Worm (Caenorhabditis elegans) whole organism, late embryonic: ENCODE results near the gene srbc-16.

Experiments
- ceh-18 ChIP-seq: sonication (generic microtip); optimal IDR thresholded peaks from 2 replicates; lab custom pipeline; 2016; ENCODE audit warnings: missing genetic modification characterization, missing compliant biosample characterization
- che-1 ChIP-seq: sonication (generic microtip); optimal IDR thresholded peaks from 2 replicates; lab custom pipeline; 2016; ENCODE audit warnings: mild to moderate bottlenecking, missing genetic modification characterization, missing compliant biosample characterization
- elt-2 ChIP-seq: sonication (generic microtip); optimal IDR thresholded peaks from 2 replicates; lab custom pipeline; 2016; ENCODE audit warnings: missing genetic modification reagents, missing genetic modification characterization, missing compliant biosample characterization
- fkh-10 ChIP-seq: fragments of 150-350 bp; optimal IDR thresholded peaks from 2 replicates; lab custom pipeline; 2014; ENCODE audit warnings: missing biosample characterization, missing genetic modification reagents, missing genetic modification characterization
- hlh-8 ChIP-seq: sonication (generic microtip); optimal IDR thresholded peaks from 2 replicates; lab custom pipeline; 2016; ENCODE audit warnings: missing genotype, missing genetic modification characterization, missing compliant biosample characterization
- lin-11 ChIP-seq: fragments of 200-800 bp; sonication (Bioruptor generic); optimal IDR thresholded peaks from 2 replicates; lab custom pipeline; 2018; ENCODE audit warnings: mild to moderate bottlenecking, missing genetic modification characterization, missing compliant biosample characterization
- nhr-11 ChIP-seq: fragments of 150-350 bp; optimal IDR thresholded peaks from 2 replicates; lab custom pipeline; 2014; ENCODE audit warnings: missing biosample characterization, missing genetic modification characterization
- pha-4 ChIP-seq: fragments of 150-350 bp; optimal IDR thresholded peaks from 2 replicates; lab custom pipeline; 2018; ENCODE audit warnings: missing biosample characterization, missing genetic modification reagents, missing genetic modification characterization
- pqm-1 ChIP-seq: sonication (generic microtip); optimal IDR thresholded peaks from 2 replicates; lab custom pipeline; 2016; ENCODE audit warnings: missing genetic modification characterization, missing compliant biosample characterization
- rnt-1 ChIP-seq: sonication (generic microtip); optimal IDR thresholded peaks from 2 replicates; lab custom pipeline; 2016; ENCODE audit warnings: missing genetic modification characterization, missing compliant biosample characterization
- sdc-2 ChIP-seq: sonication (generic microtip); optimal IDR thresholded peaks from 2 replicates; lab custom pipeline; 2016; ENCODE audit warnings: missing genotype, missing genetic modification characterization, missing compliant biosample characterization
- sox-2 ChIP-seq: fragments of 200-800 bp; sonication (Bioruptor generic); IDR thresholded peaks from 2 replicates; pipeline ENCODE4 v1.3.6; 2022; ENCODE audit warnings: missing genetic modification reagents, missing genetic modification characterization, missing compliant biosample characterization
- unc-55 ChIP-seq: sonication (generic microtip); optimal IDR thresholded peaks from 2 replicates; lab custom pipeline; 2017; ENCODE audit warnings: missing biosample characterization, missing genetic modification reagents, missing genetic modification characterization

DNA sequence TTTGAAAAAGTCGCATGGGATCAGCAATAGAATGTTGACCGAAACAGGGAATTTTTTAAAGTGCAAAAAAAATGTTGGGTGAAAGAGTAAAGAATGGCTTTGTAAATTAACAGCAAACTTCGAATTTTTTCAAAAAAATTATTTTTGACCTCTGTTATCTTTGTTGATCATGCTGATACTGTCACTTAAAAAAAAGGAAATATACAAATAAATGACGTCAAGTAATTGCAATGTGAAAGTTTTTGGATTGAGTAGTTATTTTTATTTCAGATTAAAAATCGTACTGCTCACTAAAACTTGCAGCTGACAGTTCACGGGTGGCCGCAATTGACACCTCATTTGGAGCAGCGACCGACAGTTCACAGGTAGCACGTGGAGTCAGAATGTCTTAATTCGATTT is 31.0 kb upstream of the srbc-16 start, which contains the start of gene C45H4.13:
- no peak for TF ChIP-seq lin-11
- TF ChIP-seq ceh-18 (tag; lab: Kevin White, UChicago), result no peak
- no peak for TF ChIP-seq pqm-1
- no peak for TF ChIP-seq nhr-11 (tag; lab: Kevin White, UChicago)
- TF ChIP-seq sox-2 (GFP tag; lab: Robert Waterston, UW), result no peak
- TF ChIP-seq elt-2 (tag; lab: Kevin White, UChicago), result no peak
- no peak for TF ChIP-seq sdc-2 (tag; lab: Kevin White, UChicago)
- no peak for TF ChIP-seq hlh-8 (tag; lab: Kevin White, UChicago)
- no peak for TF ChIP-seq unc-55 (GFP tag; lab: Kevin White, UChicago)
- no peak for TF ChIP-seq pha-4
- no peak for TF ChIP-seq fkh-10
- no peak for TF ChIP-seq rnt-1 (tag; lab: Kevin White, UChicago)
- TF ChIP-seq che-1 (tag; lab: Kevin White, UChicago), result no peak
